Fruit fly (Drosophila melanogaster) whole organism, adult: Measurements from ENCODE around the gene MtnA.

ENCODE experiments used
- CG11617 ChIP-seq: fragments of 200-800 bp; sonication (Bioruptor generic); optimal IDR thresholded peaks from 2 replicates; lab custom pipeline; 2017; ENCODE audit warnings: mild to moderate bottlenecking, missing biosample characterization, missing genetic modification reagents, missing genetic modification characterization
- CG12768 ChIP-seq: fragments of 200-800 bp; sonication (Bioruptor generic); optimal IDR thresholded peaks from 2 replicates; lab custom pipeline; 2017; ENCODE audit warnings: missing biosample characterization, missing genetic modification characterization, mild to moderate bottlenecking, moderate library complexity, missing genetic modification reagents
- CG14711 ChIP-seq: fragments of 200-800 bp; sonication (Bioruptor generic); optimal IDR thresholded peaks from 2 replicates; lab custom pipeline; 2018; ENCODE audit warnings: missing biosample characterization, mild to moderate bottlenecking, missing genetic modification characterization, moderate library complexity
- CG1620 ChIP-seq: fragments of 200-800 bp; sonication (Bioruptor generic); optimal IDR thresholded peaks from 2 replicates; lab custom pipeline; 2016; ENCODE audit warnings: missing biosample characterization, missing genetic modification characterization
- CG33017 ChIP-seq: fragments of 200-800 bp; sonication (Bioruptor generic); optimal IDR thresholded peaks from 2 replicates; lab custom pipeline; 2018; ENCODE audit warnings: missing biosample characterization, mild to moderate bottlenecking, missing genetic modification characterization, moderate library complexity
- CG5204 ChIP-seq: fragments of 200-800 bp; sonication (Bioruptor generic); optimal IDR thresholded peaks from 2 replicates; lab custom pipeline; 2016; ENCODE audit warnings: missing biosample characterization, missing genetic modification characterization
- CG7045 ChIP-seq: fragments of 200-800 bp; sonication (Bioruptor generic); optimal IDR thresholded peaks from 2 replicates; lab custom pipeline; 2017; ENCODE audit warnings: missing biosample characterization, mild to moderate bottlenecking, missing genetic modification characterization
- CG7101 ChIP-seq: fragments of 200-800 bp; sonication (Bioruptor generic); optimal IDR thresholded peaks from 2 replicates; lab custom pipeline; 2018; ENCODE audit warnings: missing biosample characterization, mild to moderate bottlenecking, missing genetic modification characterization, moderate library complexity
- Clk ChIP-seq: fragments of 200-800 bp; sonication (Bioruptor generic); optimal IDR thresholded peaks from 2 replicates; lab custom pipeline; 2017; ENCODE audit warnings: missing biosample characterization, missing genetic modification characterization
- Crg-1 ChIP-seq: fragments of 200-800 bp; sonication (Bioruptor generic); optimal IDR thresholded peaks from 2 replicates; lab custom pipeline; 2016; ENCODE audit warnings: missing biosample characterization, missing genetic modification characterization
- Hr96 ChIP-seq: fragments of 200-800 bp; sonication (Bioruptor generic); optimal IDR thresholded peaks from 2 replicates; lab custom pipeline; 2016; ENCODE audit warnings: missing biosample characterization, missing genetic modification characterization
- Mnt ChIP-seq: fragments of 200-800 bp; sonication (Bioruptor generic); optimal IDR thresholded peaks from 2 replicates; lab custom pipeline; 2016; ENCODE audit warnings: missing biosample characterization, mild to moderate bottlenecking, missing genetic modification characterization
- bab1 ChIP-seq: fragments of 200-800 bp; sonication (Bioruptor generic); optimal IDR thresholded peaks from 3 replicates; lab custom pipeline; 2019; ENCODE audit warnings: missing biosample characterization, mild to moderate bottlenecking, missing genetic modification characterization, moderate library complexity
- cic ChIP-seq: fragments of 200-800 bp; sonication (Bioruptor generic); optimal IDR thresholded peaks from 2 replicates; lab custom pipeline; 2017; ENCODE audit warnings: missing biosample characterization, mild to moderate bottlenecking, missing genetic modification characterization, moderate library complexity
- cnc ChIP-seq, 2 experiments: fragments of >200 bp; optimal IDR thresholded peaks; 2 replicates each; lab custom pipeline; 2017
- kay ChIP-seq: fragments of 200-800 bp; sonication (Bioruptor generic); peaks from one replicate; lab custom pipeline; 2016; ENCODE audit warnings: missing biosample characterization, missing genetic modification characterization, borderline replicate concordance
- ovo ChIP-seq: fragments of 200-800 bp; sonication (Bioruptor generic); optimal IDR thresholded peaks from 2 replicates; lab custom pipeline; 2016; ENCODE audit warnings: missing biosample characterization, missing genetic modification characterization
- pad ChIP-seq: fragments of 200-800 bp; sonication (Bioruptor generic); optimal IDR thresholded peaks from 3 replicates; lab custom pipeline; 2017; ENCODE audit warnings: missing biosample characterization, missing genetic modification characterization, mild to moderate bottlenecking, moderate library complexity, missing genetic modification reagents
- tj ChIP-seq: fragments of 200-800 bp; sonication (Bioruptor generic); optimal IDR thresholded peaks from 3 replicates; lab custom pipeline; 2017; ENCODE audit warnings: missing biosample characterization, mild to moderate bottlenecking, missing genetic modification characterization, moderate library complexity
- toe ChIP-seq: fragments of 200-800 bp; sonication (Bioruptor generic); optimal IDR thresholded peaks from 2 replicates; lab custom pipeline; 2016; ENCODE audit warnings: missing biosample characterization, missing genetic modification characterization

The MtnA gene

DNA sequence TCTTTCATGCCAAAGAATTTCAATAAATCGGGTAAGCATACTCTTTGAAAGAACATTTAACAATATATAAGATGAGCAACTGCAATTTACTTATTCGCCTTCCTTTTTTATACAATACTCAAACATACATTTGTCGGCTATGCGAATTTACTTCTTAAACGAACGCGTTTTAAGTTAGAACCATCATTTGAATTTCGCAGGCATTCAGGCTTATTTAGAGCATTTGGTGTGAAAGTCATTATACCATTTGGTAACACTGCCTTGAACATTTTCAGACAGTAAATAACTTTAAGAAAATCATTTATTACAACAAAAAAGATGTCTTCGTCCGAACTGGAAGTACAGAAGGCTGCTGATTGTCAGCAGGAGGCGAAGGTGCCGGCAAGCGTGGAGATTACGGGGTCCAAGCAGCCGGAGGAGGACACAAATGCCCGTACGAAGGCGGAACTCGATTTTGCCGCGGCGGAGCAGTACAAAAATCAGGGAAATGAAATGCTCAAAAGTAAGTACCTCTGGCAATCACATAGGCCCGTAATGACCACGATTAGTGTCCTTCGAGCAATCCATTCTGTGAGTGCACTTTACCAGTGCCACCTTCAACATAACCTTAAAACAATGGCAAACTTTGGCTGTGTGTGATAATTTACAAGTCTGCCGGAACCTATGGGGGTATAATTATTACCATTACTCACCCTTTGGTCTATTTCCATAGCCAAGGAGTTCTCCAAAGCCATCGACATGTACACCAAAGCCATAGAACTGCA lies 36.1 kb downstream of the MtnA start:
- TF ChIP-seq cnc (optimal IDR thresholded peaks at IDR 0.05; lab: Kevin White, UChicago) (no peak), kay (GFP tag; lab: Kevin White, UChicago) (no peak), pad (GFP tag; lab: Kevin White, UChicago) (no peak), CG11617 (GFP tag; lab: Kevin White, UChicago) (no peak), bab1 (GFP tag; lab: Kevin White, UChicago) (no peak), CG12768 (no peak), Crg-1 (no peak), CG14711 (tag; lab: Kevin White, UChicago) (no peak), ovo (GFP tag; lab: Kevin White, UChicago) (no peak), tj (GFP tag; lab: Kevin White, UChicago) (no peak)

DNA sequence ATGACTTTTGCATAAGTTTGCCTTT lies 36.5 kb downstream of the MtnA start, which contains the start of gene PpD3:
PpD3 (plus strand) TSS at position 1 of the 25 bp plus-strand sequence.
- TF ChIP-seq CG1620 = no peak
- no peak for TF ChIP-seq bab1 (GFP tag; lab: Kevin White, UChicago)
- no peak for TF ChIP-seq toe (GFP tag; lab: Kevin White, UChicago)
- no peak for TF ChIP-seq kay (GFP tag; lab: Kevin White, UChicago)
- no peak for TF ChIP-seq CG7045
- no peak for TF ChIP-seq CG7101 (tag; lab: Kevin White, UChicago)
- no peak for TF ChIP-seq CG5204 (GFP tag; lab: Kevin White, UChicago)
- no peak for TF ChIP-seq cic (GFP tag; lab: Kevin White, UChicago)
- TF ChIP-seq Mnt (GFP tag; lab: Kevin White, UChicago) = no peak
- no peak for TF ChIP-seq Crg-1
- TF ChIP-seq CG14711 (tag; lab: Kevin White, UChicago) = no peak
- no peak for TF ChIP-seq cnc (optimal IDR thresholded peaks at IDR 0.05; lab: Kevin White, UChicago)
- TF ChIP-seq CG33017 = no peak
- no peak for TF ChIP-seq ovo (GFP tag; lab: Kevin White, UChicago)
- no peak for TF ChIP-seq tj (GFP tag; lab: Kevin White, UChicago)
- TF ChIP-seq Clk (GFP tag; lab: Kevin White, UChicago) = no peak
- no peak for TF ChIP-seq CG11617 (GFP tag; lab: Kevin White, UChicago)

- TF ChIP-seq CG12768 (peak; percentile 36), kay (GFP tag; lab: Kevin White, UChicago) (no peak), CG33017 (peak; percentile 64), Hr96 (GFP tag; lab: Kevin White, UChicago) (no peak), cnc (optimal IDR thresholded peaks at IDR 0.05; lab: Kevin White, UChicago) (no peak), CG14711 (tag; lab: Kevin White, UChicago) (peak; percentile 63), Crg-1 (peak; percentile 43), Mnt (GFP tag; lab: Kevin White, UChicago) (peak; percentile 61), tj (GFP tag; lab: Kevin White, UChicago) (peak; percentile 43), CG7101 (tag; lab: Kevin White, UChicago) (peak; percentile 77), bab1 (GFP tag; lab: Kevin White, UChicago) (peak; percentile 68), pad (GFP tag; lab: Kevin White, UChicago) (peak; percentile 40), CG1620 (peak; percentile 65), toe (GFP tag; lab: Kevin White, UChicago) (no peak), CG5204 (GFP tag; lab: Kevin White, UChicago) (no peak), Clk (GFP tag; lab: Kevin White, UChicago) (no peak), CG11617 (GFP tag; lab: Kevin White, UChicago) (peak; percentile 61), ovo (GFP tag; lab: Kevin White, UChicago) (no peak), cic (GFP tag; lab: Kevin White, UChicago) (peak; percentile 9), CG7045 (peak; percentile 27)
Measured at dm6 chr3R:9747272-9747874, 36.8 kb downstream of the MtnA start, which contains the start of gene CG12948. TSS of gene CG12948 (minus strand) at chr3R:9747744.

DNA sequence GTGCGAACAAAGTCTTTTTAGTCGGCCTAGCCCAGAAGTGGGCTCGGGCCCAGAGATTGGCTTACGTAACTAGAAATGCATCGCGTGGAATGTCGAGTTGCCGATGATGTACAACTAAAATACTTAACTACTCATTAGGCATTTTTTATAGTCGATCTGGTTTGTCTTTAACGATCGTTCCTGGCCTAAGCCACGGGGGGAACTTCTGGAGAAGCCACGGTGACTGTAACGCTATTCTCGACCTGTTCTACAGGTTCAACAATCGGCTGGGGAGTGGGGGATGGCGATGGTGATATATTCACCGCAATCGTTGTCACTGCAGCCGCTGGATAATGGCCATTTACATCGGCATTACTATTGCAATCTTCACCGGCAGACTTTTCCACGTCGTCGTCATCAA lies 37.9 kb downstream of the MtnA start, which contains the start of gene CG34409:
CG34409 (minus strand) TSS at position 101 of the 400 bp plus-strand sequence.
- TF ChIP-seq cic (GFP tag; lab: Kevin White, UChicago) (no peak), Mnt (GFP tag; lab: Kevin White, UChicago) (no peak), ovo (GFP tag; lab: Kevin White, UChicago) (no peak), CG1620 (no peak), Hr96 (GFP tag; lab: Kevin White, UChicago) (no peak), CG5204 (GFP tag; lab: Kevin White, UChicago) (no peak), cnc (optimal IDR thresholded peaks at IDR 0.05; lab: Kevin White, UChicago) (no peak), CG33017 (no peak), CG14711 (tag; lab: Kevin White, UChicago) (no peak), CG7101 (tag; lab: Kevin White, UChicago) (no peak), CG12768 (no peak), kay (GFP tag; lab: Kevin White, UChicago) (no peak), CG7045 (no peak), Crg-1 (no peak), CG11617 (GFP tag; lab: Kevin White, UChicago) (no peak)

DNA sequence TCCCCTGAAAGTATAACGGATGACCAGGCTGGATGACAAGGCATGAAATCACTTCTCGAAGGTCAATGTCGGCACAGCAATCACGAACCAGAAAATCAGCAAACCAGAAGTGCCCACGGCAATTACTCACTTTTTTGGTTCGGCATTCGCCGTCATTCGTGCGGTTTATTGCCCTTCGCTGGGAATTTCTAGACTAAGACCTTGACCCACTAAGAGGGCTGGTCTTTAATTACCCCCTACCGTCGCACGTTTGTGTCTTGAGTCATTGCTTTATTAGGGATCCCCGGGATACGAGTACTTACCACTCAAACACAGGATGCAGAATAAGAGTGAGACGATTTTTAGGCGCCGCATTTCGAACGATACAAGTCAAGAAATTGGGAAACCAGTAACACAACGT lies 38.7 kb downstream of the MtnA start:
- TF ChIP-seq CG1620 (no peak), cic (GFP tag; lab: Kevin White, UChicago) (no peak), kay (GFP tag; lab: Kevin White, UChicago) (no peak), CG11617 (GFP tag; lab: Kevin White, UChicago) (no peak), Clk (GFP tag; lab: Kevin White, UChicago) (no peak), CG5204 (GFP tag; lab: Kevin White, UChicago) (no peak), pad (GFP tag; lab: Kevin White, UChicago) (no peak), toe (GFP tag; lab: Kevin White, UChicago) (no peak), CG7045 (no peak), tj (GFP tag; lab: Kevin White, UChicago) (no peak), Mnt (GFP tag; lab: Kevin White, UChicago) (no peak), ovo (GFP tag; lab: Kevin White, UChicago) (no peak), CG14711 (tag; lab: Kevin White, UChicago) (no peak), Crg-1 (no peak), Hr96 (GFP tag; lab: Kevin White, UChicago) (no peak), cnc (optimal IDR thresholded peaks at IDR 0.05; lab: Kevin White, UChicago) (no peak)
